Worm (Caenorhabditis elegans) whole organism, L2 larva: ENCODE data around the gene zag-1.
A peak's percentile ranks its signal among the peaks of the same experiment; 100 is the strongest.

Source experiments
- C34F6.9 ChIP-seq: fragments of 150-350 bp; optimal IDR thresholded peaks from 2 replicates; lab custom pipeline; 2014; ENCODE audit warnings: missing biosample characterization, missing genetic modification characterization
- R02D3.7 ChIP-seq: fragments of 150-350 bp; optimal IDR thresholded peaks from 2 replicates; lab custom pipeline; 2014; ENCODE audit warnings: missing biosample characterization, missing genetic modification characterization
- Y55F3AM.14 ChIP-seq: fragments of 200-800 bp; sonication (Bioruptor generic); optimal IDR thresholded peaks from 2 replicates; lab custom pipeline; 2018; ENCODE audit warnings: mild to moderate bottlenecking, missing genetic modification characterization, missing compliant biosample characterization
- ZK546.5 ChIP-seq: sonication (generic microtip); optimal IDR thresholded peaks from 2 replicates; lab custom pipeline; 2017; ENCODE audit warnings: missing biosample characterization, missing genetic modification characterization
- aly-2 ChIP-seq: fragments of 150-350 bp; optimal IDR thresholded peaks from 2 replicates; lab custom pipeline; 2014; ENCODE audit warnings: missing biosample characterization, missing genetic modification characterization
- blmp-1 ChIP-seq: sonication (generic microtip); optimal IDR thresholded peaks from 2 replicates; lab custom pipeline; 2017; ENCODE audit warnings: missing genetic modification characterization, mild to moderate bottlenecking, missing compliant biosample characterization, antibody characterized with exemption, moderate library complexity; ENCODE audit not compliant: insufficient read depth
- ceh-16 ChIP-seq: fragments of 150-350 bp; optimal IDR thresholded peaks from 2 replicates; lab custom pipeline; 2014; ENCODE audit warnings: missing biosample characterization, missing genetic modification characterization
- crh-2 ChIP-seq: sonication (generic microtip); optimal IDR thresholded peaks from 2 replicates; lab custom pipeline; 2017; ENCODE audit warnings: missing biosample characterization, missing genetic modification characterization
- dmd-4 ChIP-seq: sonication (generic microtip); optimal IDR thresholded peaks from 2 replicates; lab custom pipeline; 2017; ENCODE audit warnings: missing biosample characterization, missing genetic modification characterization
- egl-27 ChIP-seq: sonication (generic microtip); optimal IDR thresholded peaks from 3 replicates; lab custom pipeline; 2017; ENCODE audit warnings: missing biosample characterization, missing genetic modification reagents, missing genetic modification characterization
- elt-3 ChIP-seq: sonication (generic microtip); optimal IDR thresholded peaks from 2 replicates; lab custom pipeline; 2017; ENCODE audit warnings: missing biosample characterization, missing genetic modification characterization
- fos-1 ChIP-seq: fragments of 150-350 bp; optimal IDR thresholded peaks from 2 replicates; lab custom pipeline; 2014; ENCODE audit warnings: missing biosample characterization, missing genetic modification characterization
- gmeb-1 ChIP-seq: fragments of 150-350 bp; optimal IDR thresholded peaks from 2 replicates; lab custom pipeline; 2014; ENCODE audit warnings: missing biosample characterization, missing genetic modification characterization
- lin-13 ChIP-seq: fragments of 150-350 bp; optimal IDR thresholded peaks from 2 replicates; lab custom pipeline; 2014; ENCODE audit warnings: missing biosample characterization, missing genetic modification reagents, missing genetic modification characterization
- lin-39 ChIP-seq: fragments of 150-350 bp; optimal IDR thresholded peaks from 2 replicates; lab custom pipeline; 2014; ENCODE audit warnings: missing biosample characterization, missing genetic modification reagents, missing genetic modification characterization
- lsy-2 ChIP-seq, 2 experiments: fragments of 150-350 bp in 1 of 2; sonication (generic microtip) in 1 of 2; optimal IDR thresholded peaks; 2 replicates each; lab custom pipeline; 2014 to 2017; ENCODE audit warnings: missing biosample characterization in 2 of 2, missing genetic modification characterization in 2 of 2
- mab-5 ChIP-seq: fragments of 150-350 bp; optimal IDR thresholded peaks from 2 replicates; lab custom pipeline; 2014; ENCODE audit warnings: missing biosample characterization, missing genetic modification characterization
- mbf-1 ChIP-seq: sonication (generic microtip); optimal IDR thresholded peaks from 2 replicates; lab custom pipeline; 2017; ENCODE audit warnings: missing biosample characterization, missing genetic modification characterization
- mdl-1 ChIP-seq, 2 experiments: fragments of 150-350 bp in 1 of 2; sonication (generic microtip) in 1 of 2; optimal IDR thresholded peaks; 2 replicates each; lab custom pipeline; 2017; ENCODE audit warnings: missing biosample characterization in 2 of 2, missing genetic modification characterization in 2 of 2
- nhr-10 ChIP-seq: sonication (generic microtip); optimal IDR thresholded peaks from 2 replicates; lab custom pipeline; 2017; ENCODE audit warnings: missing biosample characterization, missing genetic modification characterization
- nhr-11 ChIP-seq: fragments of 150-350 bp; optimal IDR thresholded peaks from 2 replicates; lab custom pipeline; 2014; ENCODE audit warnings: missing biosample characterization, missing genetic modification characterization
- nhr-129 ChIP-seq: fragments of 150-350 bp; optimal IDR thresholded peaks from 2 replicates; lab custom pipeline; 2014; ENCODE audit warnings: missing biosample characterization, missing genetic modification characterization
- nhr-23 ChIP-seq: fragments of 150-350 bp; optimal IDR thresholded peaks from 2 replicates; lab custom pipeline; 2014; ENCODE audit warnings: missing biosample characterization, missing genetic modification reagents, missing genetic modification characterization
- nhr-237 ChIP-seq: fragments of 150-350 bp; optimal IDR thresholded peaks from 2 replicates; lab custom pipeline; 2014; ENCODE audit warnings: missing biosample characterization, missing genetic modification characterization
- nhr-25 ChIP-seq: fragments of 150-350 bp; sonication (generic microtip); optimal IDR thresholded peaks from 3 replicates; lab custom pipeline; 2014; ENCODE audit warnings: missing biosample characterization, missing genetic modification characterization
- nhr-6 ChIP-seq: fragments of 150-350 bp; optimal IDR thresholded peaks from 2 replicates; lab custom pipeline; 2014; ENCODE audit warnings: missing biosample characterization, missing genetic modification characterization
- peb-1 ChIP-seq: fragments of 150-350 bp; optimal IDR thresholded peaks from 2 replicates; lab custom pipeline; 2014; ENCODE audit warnings: missing biosample characterization, missing genetic modification characterization
- sem-4 ChIP-seq: fragments of 150-350 bp; optimal IDR thresholded peaks from 2 replicates; lab custom pipeline; 2014; ENCODE audit warnings: missing biosample characterization, missing genetic modification reagents, missing genetic modification characterization
- sma-3 ChIP-seq: sonication (generic microtip); optimal IDR thresholded peaks from 2 replicates; lab custom pipeline; 2016; ENCODE audit warnings: missing genetic modification reagents, missing genetic modification characterization, missing compliant biosample characterization
- sma-9 ChIP-seq, 2 experiments: fragments of 150-350 bp in 1 of 2; sonication (generic microtip) in 1 of 2; optimal IDR thresholded peaks; 2 replicates each; lab custom pipeline; 2014 to 2016; ENCODE audit warnings: missing genetic modification characterization in 2 of 2, mild to moderate bottlenecking in 1 of 2, missing biosample characterization in 1 of 2, missing compliant biosample characterization in 1 of 2, missing genetic modification reagents in 1 of 2, moderate library complexity in 1 of 2
- snpc-4 ChIP-seq: fragments of 150-350 bp; optimal IDR thresholded peaks from 2 replicates; lab custom pipeline; 2014; ENCODE audit warnings: missing biosample characterization, missing genetic modification characterization
- unc-39 ChIP-seq: fragments of 150-350 bp; optimal IDR thresholded peaks from 2 replicates; lab custom pipeline; 2014; ENCODE audit warnings: missing biosample characterization, missing genetic modification characterization
- unc-55 ChIP-seq: fragments of 150-350 bp; sonication (generic microtip); optimal IDR thresholded peaks from 3 replicates; lab custom pipeline; 2014; ENCODE audit warnings: missing biosample characterization, missing genetic modification reagents, missing genetic modification characterization
- unc-62 ChIP-seq: fragments of 150-350 bp; optimal IDR thresholded peaks from 2 replicates; lab custom pipeline; 2014; ENCODE audit warnings: missing biosample characterization, missing genetic modification reagents, missing genetic modification characterization
- zag-1 ChIP-seq: fragments of 150-350 bp; optimal IDR thresholded peaks from 2 replicates; lab custom pipeline; 2014; ENCODE audit warnings: missing biosample characterization, missing genetic modification characterization
- ztf-4 ChIP-seq: fragments of 150-350 bp; optimal IDR thresholded peaks from 2 replicates; lab custom pipeline; 2014; ENCODE audit warnings: missing biosample characterization, missing genetic modification characterization

The zag-1 gene

DNA sequence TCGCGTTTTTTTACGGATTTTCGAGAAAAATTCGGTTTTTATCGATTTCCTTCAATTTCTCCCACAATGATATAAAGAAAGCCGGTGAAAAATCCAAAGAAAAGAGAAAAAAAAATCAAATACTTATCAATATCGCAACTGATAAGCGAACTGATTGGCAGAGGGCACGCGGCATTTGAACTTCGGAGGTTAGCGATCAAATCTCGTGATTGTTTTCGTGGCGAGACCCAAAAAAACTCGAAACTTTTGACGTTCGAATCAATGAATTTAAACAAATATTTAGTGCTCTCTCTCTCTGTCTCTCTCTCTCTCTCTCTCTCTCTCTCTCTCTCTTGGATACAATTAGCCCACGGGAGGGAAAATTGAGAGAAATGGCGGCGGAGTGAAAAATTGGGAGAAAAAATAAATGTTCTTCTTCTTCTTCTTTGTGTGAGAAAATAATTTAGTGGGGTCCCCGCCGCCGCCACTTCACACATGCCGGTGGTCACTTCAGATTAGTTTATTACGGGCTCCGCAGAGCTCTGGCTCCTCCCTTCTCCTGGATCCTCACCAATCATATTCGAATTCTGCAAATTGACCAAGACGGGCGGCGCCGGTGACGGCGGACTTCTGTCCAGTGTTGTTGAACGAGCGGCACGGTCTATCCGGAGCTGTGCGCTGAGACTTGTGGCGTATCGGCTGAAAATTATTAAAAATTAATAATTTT is 40.9 kb upstream of the zag-1 start:
- peak; percentile 20 for TF ChIP-seq crh-2 (tag; lab: Kevin White, UChicago)
- peak; percentile 21 for TF ChIP-seq fos-1 (tag; lab: Kevin White, UChicago)
- no peak for TF ChIP-seq unc-39 (tag; lab: Kevin White, UChicago)
- peak; percentile 59 for TF ChIP-seq sma-9 (GFP tag; optimal IDR thresholded peaks at IDR 0.05; lab: Kevin White, UChicago)
- TF ChIP-seq sma-9 (tag; optimal IDR thresholded peaks at IDR 0.05; lab: Kevin White, UChicago), result no peak
- TF ChIP-seq C34F6.9 (tag; lab: Kevin White, UChicago), result peak; percentile 12
- peak; percentile 27 for TF ChIP-seq gmeb-1
- no peak for TF ChIP-seq dmd-4 (tag; lab: Kevin White, UChicago)
- TF ChIP-seq, all 48 proteins: peak for 5

DNA sequence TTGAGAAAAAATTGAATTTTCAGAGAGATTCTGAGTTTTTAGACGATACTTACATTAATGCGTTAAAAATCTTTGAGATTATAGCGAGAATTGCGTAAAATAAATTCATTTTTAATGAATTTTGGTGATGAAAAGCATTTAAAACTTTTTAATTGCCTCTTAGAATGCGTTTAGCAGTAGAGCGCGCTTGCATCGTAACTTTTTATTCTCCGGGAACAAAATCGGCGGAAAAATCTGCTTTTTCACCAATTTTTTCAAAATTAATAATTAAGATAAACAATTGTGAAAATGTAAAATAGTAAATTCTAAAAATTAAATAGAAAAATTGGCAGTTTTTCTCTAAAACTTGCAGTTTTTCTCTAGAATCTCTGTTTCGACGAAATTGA is 40.4 kb upstream of the zag-1 start:
- TF ChIP-seq gmeb-1 (no peak), R02D3.7 (tag; lab: Kevin White, UChicago) (no peak), nhr-11 (tag; lab: Kevin White, UChicago) (no peak), fos-1 (tag; lab: Kevin White, UChicago) (no peak)

DNA sequence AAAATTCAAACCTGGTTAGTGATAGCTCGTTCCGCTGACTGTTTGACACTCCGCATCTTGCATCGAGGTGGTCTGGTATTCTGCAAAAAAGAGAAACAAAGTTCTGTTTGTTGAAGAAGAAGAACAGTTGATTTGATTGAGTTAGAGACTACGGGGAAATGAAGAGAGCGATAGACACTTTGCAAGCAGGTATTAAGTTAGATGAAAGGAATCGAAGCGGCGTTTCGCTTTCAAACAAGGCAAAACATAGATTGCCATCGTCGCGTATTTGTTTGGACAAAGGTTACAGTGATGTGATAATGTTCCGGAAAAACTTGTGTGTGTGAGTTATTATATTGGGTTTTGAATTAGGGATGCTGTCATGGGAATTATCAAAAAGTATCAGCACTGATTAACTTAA is 38.4 kb upstream of the zag-1 start:
- TF ChIP-seq sem-4 (tag; lab: Kevin White, UChicago) (no peak), unc-62 (no peak), unc-39 (tag; lab: Kevin White, UChicago) (no peak), blmp-1 (tag; lab: Kevin White, UChicago) (peak; percentile 60), nhr-6 (tag; lab: Kevin White, UChicago) (no peak)

DNA sequence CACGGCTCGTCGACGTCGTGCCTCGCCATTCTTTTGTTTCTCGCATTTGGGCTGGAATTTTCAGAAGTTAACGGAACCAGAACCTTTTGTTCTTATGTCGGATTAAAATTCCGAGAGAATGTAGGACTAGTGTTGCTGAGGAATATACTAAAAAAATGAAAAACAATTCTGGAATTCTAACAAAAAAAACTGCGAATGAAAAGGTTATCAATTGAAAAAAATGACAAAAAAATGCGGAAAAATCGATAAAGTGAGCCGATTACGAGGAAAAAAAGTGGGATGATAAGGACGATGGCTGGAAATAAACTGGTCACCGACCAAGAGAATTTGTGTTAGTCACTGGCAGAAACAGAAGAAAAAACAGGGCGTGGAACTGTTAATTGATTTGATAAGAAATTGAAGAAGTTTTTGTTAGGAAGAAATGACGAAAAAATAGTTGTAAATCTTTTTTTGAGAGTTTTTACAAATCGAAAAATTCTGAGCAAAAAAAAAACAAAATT is 36.3 kb upstream of the zag-1 start, which contains the start of gene bris-1:
bris-1 (minus strand) TSS at position 51 of the 500 bp plus-strand sequence.
- TF ChIP-seq fos-1 (tag; lab: Kevin White, UChicago), result peak; percentile 95
- TF ChIP-seq gmeb-1, result peak; percentile 14
- no peak for TF ChIP-seq sma-3 (GFP tag; lab: Kevin White, UChicago)
- TF ChIP-seq, all 48 proteins: peak for 2

DNA sequence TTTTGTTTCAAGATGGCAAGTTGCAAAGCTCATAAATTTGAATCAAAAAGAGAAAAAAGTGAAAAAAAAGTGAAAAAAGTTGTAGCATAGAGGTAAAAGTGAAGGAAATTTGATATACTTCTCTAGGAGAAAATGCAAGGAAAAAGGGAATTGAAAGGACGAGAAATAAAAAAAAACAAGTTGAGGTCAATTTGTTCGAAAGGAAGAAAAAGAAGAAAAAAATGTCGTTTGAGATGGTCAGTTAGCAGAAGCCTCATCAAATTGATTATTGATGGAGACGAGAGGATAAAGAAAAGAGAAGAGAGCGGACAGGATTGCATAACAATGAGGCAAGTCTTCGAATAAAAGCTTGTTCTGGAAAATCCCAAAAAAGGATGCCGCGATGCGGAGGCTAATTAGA is 35.5 kb upstream of the zag-1 start:
- TF ChIP-seq C34F6.9 (tag; lab: Kevin White, UChicago) (peak; percentile 29), nhr-11 (tag; lab: Kevin White, UChicago) (no peak)
- TF ChIP-seq, all 48 proteins: peak for 1

DNA sequence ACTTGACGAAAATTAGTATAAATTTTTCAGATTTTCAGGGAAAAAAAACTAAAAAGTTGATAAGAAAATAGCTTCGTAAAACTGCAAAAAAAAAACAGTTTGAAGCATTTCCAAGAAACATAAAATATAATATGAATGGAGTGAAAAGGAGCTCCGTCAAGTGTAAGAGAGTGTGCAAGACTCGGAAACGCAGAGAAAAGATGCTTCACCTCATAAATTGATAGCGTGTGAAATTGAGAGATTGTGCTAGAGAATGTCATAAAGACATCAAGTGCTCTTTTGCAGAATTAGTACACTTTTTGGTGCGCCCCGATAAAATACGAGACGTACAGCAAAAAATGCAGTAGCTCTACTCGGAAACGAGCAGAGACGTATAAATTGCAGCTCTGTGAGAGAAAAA is 34.1 kb upstream of the zag-1 start:
- TF ChIP-seq crh-2 (tag; lab: Kevin White, UChicago) (no peak), unc-55 (GFP tag; lab: Kevin White, UChicago) (peak; percentile 43), mdl-1 (tag; optimal IDR thresholded peaks at IDR 0.05; lab: Kevin White, UChicago) (no peak), lsy-2 (tag; optimal IDR thresholded peaks at IDR 0.05; lab: Kevin White, UChicago) (peak in 1 of 2 experiments; percentile 9), aly-2 (tag; lab: Kevin White, UChicago) (no peak), nhr-23 (tag; lab: Kevin White, UChicago) (no peak), nhr-6 (tag; lab: Kevin White, UChicago) (no peak), fos-1 (tag; lab: Kevin White, UChicago) (peak; percentile 56)

DNA sequence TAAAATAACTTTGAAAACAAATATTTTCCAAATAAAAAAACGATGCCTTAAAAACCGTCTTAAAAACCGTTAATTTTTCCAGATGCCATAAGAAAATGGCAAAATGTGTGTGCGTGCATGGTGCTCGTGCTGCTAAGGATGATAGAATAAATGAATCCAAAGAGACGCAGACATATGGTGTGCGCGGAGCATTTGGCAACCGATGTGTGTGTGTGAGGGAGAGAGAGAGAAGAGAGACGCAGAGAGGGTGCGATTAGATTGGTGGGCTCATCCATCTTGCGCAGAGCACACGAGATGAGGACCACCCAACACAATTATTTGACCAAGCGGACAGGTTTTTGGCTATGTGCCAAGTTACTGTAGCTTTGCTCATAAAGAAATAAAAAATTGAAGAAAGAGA is 30.9 kb upstream of the zag-1 start:
- peak; percentile 27 to 35 for TF ChIP-seq mdl-1 (tag; optimal IDR thresholded peaks at IDR 0.05; lab: Kevin White, UChicago)
- no peak for TF ChIP-seq nhr-10 (tag; lab: Kevin White, UChicago)
- TF ChIP-seq nhr-237 (tag; lab: Kevin White, UChicago), result no peak
- TF ChIP-seq sma-9 (GFP tag; optimal IDR thresholded peaks at IDR 0.05; lab: Kevin White, UChicago), result no peak
- no peak for TF ChIP-seq sma-9 (tag; optimal IDR thresholded peaks at IDR 0.05; lab: Kevin White, UChicago)
- TF ChIP-seq nhr-129, result peak; percentile 29
- no peak for TF ChIP-seq elt-3 (tag; lab: Kevin White, UChicago)
- no peak for TF ChIP-seq egl-27
- no peak for TF ChIP-seq ZK546.5 (tag; lab: Kevin White, UChicago)
- no peak for TF ChIP-seq aly-2 (tag; lab: Kevin White, UChicago)
- peak; percentile 57 for TF ChIP-seq zag-1 (tag; lab: Kevin White, UChicago)
- no peak for TF ChIP-seq crh-2 (tag; lab: Kevin White, UChicago)
- no peak for TF ChIP-seq nhr-6 (tag; lab: Kevin White, UChicago)
- TF ChIP-seq unc-55 (GFP tag; lab: Kevin White, UChicago), result peak; percentile 56
- no peak for TF ChIP-seq mbf-1
- TF ChIP-seq Y55F3AM.14, result no peak
- TF ChIP-seq mab-5 (tag; lab: Kevin White, UChicago), result peak; percentile 66
- TF ChIP-seq nhr-11 (tag; lab: Kevin White, UChicago), result no peak
- TF ChIP-seq lin-39 (tag; lab: Kevin White, UChicago), result peak; percentile 67
- no peak for TF ChIP-seq ceh-16 (tag; lab: Kevin White, UChicago)
- no peak for TF ChIP-seq R02D3.7 (tag; lab: Kevin White, UChicago)
- TF ChIP-seq snpc-4 (tag; lab: Kevin White, UChicago), result no peak
- TF ChIP-seq ztf-4 (tag; lab: Kevin White, UChicago), result no peak
- TF ChIP-seq peb-1 (tag; lab: Kevin White, UChicago), result no peak
- no peak for TF ChIP-seq unc-62
- no peak for TF ChIP-seq lin-13 (GFP tag; lab: Kevin White, UChicago)
- no peak for TF ChIP-seq sma-3 (GFP tag; lab: Kevin White, UChicago)
- no peak for TF ChIP-seq nhr-25 (tag; lab: Kevin White, UChicago)
